Worm (Caenorhabditis elegans) whole organism, L3 larva: ENCODE measurements around the gene F56D2.8.

Experiments
- R02D3.7 ChIP-seq: fragments of 150-350 bp; optimal IDR thresholded peaks from 2 replicates; lab custom pipeline; 2014; ENCODE audit warnings: missing biosample characterization, missing genetic modification characterization
- ZK546.5 ChIP-seq: sonication (generic microtip); optimal IDR thresholded peaks from 2 replicates; lab custom pipeline; 2017; ENCODE audit warnings: missing biosample characterization, missing genetic modification characterization
- aly-2 ChIP-seq: fragments of 150-350 bp; optimal IDR thresholded peaks from 2 replicates; lab custom pipeline; 2014; ENCODE audit warnings: missing biosample characterization, missing genetic modification characterization
- ama-1 ChIP-seq: fragments of 150-350 bp; optimal IDR thresholded peaks from 2 replicates; lab custom pipeline; 2018
- ceh-16 ChIP-seq: sonication (generic microtip); optimal IDR thresholded peaks from 2 replicates; lab custom pipeline; 2017; ENCODE audit warnings: missing biosample characterization, missing genetic modification characterization
- ceh-28 ChIP-seq: fragments of 150-350 bp; optimal IDR thresholded peaks from 2 replicates; lab custom pipeline; 2014; ENCODE audit warnings: missing biosample characterization, missing genetic modification reagents, missing genetic modification characterization
- ceh-82 ChIP-seq: fragments of 150-350 bp; optimal IDR thresholded peaks from 2 replicates; lab custom pipeline; 2014; ENCODE audit warnings: missing biosample characterization, missing genetic modification characterization
- ceh-9 ChIP-seq: sonication (generic microtip); optimal IDR thresholded peaks from 2 replicates; lab custom pipeline; 2018; ENCODE audit warnings: missing biosample characterization, missing genetic modification characterization
- daf-12 ChIP-seq: fragments of 150-350 bp; optimal IDR thresholded peaks from 2 replicates; lab custom pipeline; 2014; ENCODE audit warnings: missing biosample characterization, missing genetic modification reagents, missing genetic modification characterization
- egl-27 ChIP-seq: sonication (generic microtip); optimal IDR thresholded peaks from 4 replicates; lab custom pipeline; 2017; ENCODE audit warnings: missing biosample characterization, missing genetic modification reagents, missing genetic modification characterization
- egl-5 ChIP-seq: fragments of 150-350 bp; optimal IDR thresholded peaks from 2 replicates; lab custom pipeline; 2017; ENCODE audit warnings: missing biosample characterization, missing genetic modification reagents, missing genetic modification characterization, inconsistent platforms
- elt-1 ChIP-seq: fragments of 150-350 bp; optimal IDR thresholded peaks from 2 replicates; lab custom pipeline; 2014; ENCODE audit warnings: missing biosample characterization, missing genetic modification characterization
- elt-2 ChIP-seq: sonication (generic microtip); optimal IDR thresholded peaks from 2 replicates; lab custom pipeline; 2016; ENCODE audit warnings: missing genetic modification reagents, mild to moderate bottlenecking, missing genetic modification characterization, missing compliant biosample characterization
- elt-3 ChIP-seq, 3 experiments: fragments of 150-350 bp in 1 of 3; sonication (generic microtip) in 2 of 3; optimal IDR thresholded peaks; 2 replicates in 2 of 3; 4 replicates in 1 of 3; lab custom pipeline; 2014 to 2017; ENCODE audit warnings: missing biosample characterization in 3 of 3, missing genetic modification characterization in 3 of 3
- eor-1 ChIP-seq, 2 experiments: fragments of 150-350 bp; optimal IDR thresholded peaks; 2 replicates each; lab custom pipeline; 2014 to 2018; ENCODE audit warnings: missing biosample characterization in 2 of 2, missing genetic modification characterization in 2 of 2
- fkh-10 ChIP-seq: sonication (generic microtip); optimal IDR thresholded peaks from 2 replicates; lab custom pipeline; 2017; ENCODE audit warnings: missing biosample characterization, missing genetic modification reagents, missing genetic modification characterization
- fkh-2 ChIP-seq: fragments of 150-350 bp; optimal IDR thresholded peaks from 2 replicates; lab custom pipeline; 2014; ENCODE audit warnings: missing biosample characterization, missing genetic modification reagents, missing genetic modification characterization
- fos-1 ChIP-seq: fragments of 150-350 bp; optimal IDR thresholded peaks from 2 replicates; lab custom pipeline; 2014; ENCODE audit warnings: missing biosample characterization, missing genetic modification characterization
- hmg-11 ChIP-seq: sonication (generic microtip); optimal IDR thresholded peaks from 2 replicates; lab custom pipeline; 2016; ENCODE audit warnings: missing genetic modification characterization, missing compliant biosample characterization
- jun-1 ChIP-seq: fragments of 150-350 bp; optimal IDR thresholded peaks from 2 replicates; lab custom pipeline; 2014; ENCODE audit warnings: missing biosample characterization, missing genetic modification reagents, missing genetic modification characterization
- lin-15B ChIP-seq: fragments of 150-350 bp; optimal IDR thresholded peaks from 2 replicates; lab custom pipeline; 2014; ENCODE audit warnings: missing biosample characterization, missing genetic modification characterization
- lin-39 ChIP-seq: fragments of 150-350 bp; optimal IDR thresholded peaks from 2 replicates; lab custom pipeline; 2018; ENCODE audit warnings: missing biosample characterization, missing genetic modification reagents, missing genetic modification characterization
- lsy-12 ChIP-seq: sonication (generic microtip); optimal IDR thresholded peaks from 2 replicates; lab custom pipeline; 2016; ENCODE audit warnings: mild to moderate bottlenecking, missing genetic modification characterization, missing compliant biosample characterization
- mdl-1 ChIP-seq: fragments of 150-350 bp; optimal IDR thresholded peaks from 2 replicates; lab custom pipeline; 2014; ENCODE audit warnings: missing biosample characterization, missing genetic modification characterization
- mml-1 ChIP-seq: fragments of 150-350 bp; sonication (generic microtip); optimal IDR thresholded peaks from 3 replicates; lab custom pipeline; 2014; ENCODE audit warnings: missing biosample characterization, missing genetic modification characterization
- nfya-1 ChIP-seq: sonication (generic microtip); optimal IDR thresholded peaks from 2 replicates; lab custom pipeline; 2017; ENCODE audit warnings: missing genetic modification characterization, mild to moderate bottlenecking, missing compliant biosample characterization, antibody characterized with exemption, moderate library complexity; ENCODE audit not compliant: insufficient read depth
- nhr-11 ChIP-seq: fragments of 150-350 bp; optimal IDR thresholded peaks from 2 replicates; lab custom pipeline; 2014; ENCODE audit warnings: missing biosample characterization, missing genetic modification characterization
- nhr-12 ChIP-seq: fragments of 150-350 bp; optimal IDR thresholded peaks from 2 replicates; lab custom pipeline; 2014; ENCODE audit warnings: missing biosample characterization, missing genetic modification characterization
- nhr-23 ChIP-seq: fragments of 150-350 bp; optimal IDR thresholded peaks from 2 replicates; lab custom pipeline; 2014; ENCODE audit warnings: missing biosample characterization, missing genetic modification reagents, missing genetic modification characterization
- nhr-237 ChIP-seq: fragments of 150-350 bp; optimal IDR thresholded peaks from 2 replicates; lab custom pipeline; 2014; ENCODE audit warnings: missing biosample characterization, missing genetic modification characterization
- nhr-25 ChIP-seq: sonication (generic microtip); optimal IDR thresholded peaks from 2 replicates; lab custom pipeline; 2017; ENCODE audit warnings: missing biosample characterization, missing genetic modification characterization
- nhr-28 ChIP-seq: fragments of 150-350 bp; optimal IDR thresholded peaks from 2 replicates; lab custom pipeline; 2014; ENCODE audit warnings: missing biosample characterization, missing genetic modification characterization
- nhr-43 ChIP-seq: sonication (generic microtip); optimal IDR thresholded peaks from 2 replicates; lab custom pipeline; 2016; ENCODE audit warnings: mild to moderate bottlenecking, missing genetic modification characterization, missing compliant biosample characterization; ENCODE audit not compliant: poor library complexity, severe bottlenecking
- nhr-67 ChIP-seq: fragments of 150-350 bp; optimal IDR thresholded peaks from 2 replicates; lab custom pipeline; 2014; ENCODE audit warnings: missing biosample characterization, missing genetic modification characterization
- nhr-76 ChIP-seq: fragments of 150-350 bp; sonication (generic microtip); optimal IDR thresholded peaks from 5 replicates; lab custom pipeline; 2014; ENCODE audit warnings: missing biosample characterization, missing genetic modification characterization
- nhr-77 ChIP-seq: fragments of 150-350 bp; optimal IDR thresholded peaks from 2 replicates; lab custom pipeline; 2014; ENCODE audit warnings: missing biosample characterization, missing genetic modification characterization
- pha-4 ChIP-seq: fragments of 150-350 bp; optimal IDR thresholded peaks from 2 replicates; lab custom pipeline; 2014; ENCODE audit warnings: missing biosample characterization, missing genetic modification reagents, missing genetic modification characterization
- pqm-1 ChIP-seq: fragments of 150-350 bp; optimal IDR thresholded peaks from 2 replicates; lab custom pipeline; 2017; ENCODE audit warnings: missing biosample characterization, missing genetic modification characterization, inconsistent platforms
- sea-2 ChIP-seq: fragments of 150-350 bp; sonication (generic microtip); optimal IDR thresholded peaks from 4 replicates; lab custom pipeline; 2014; ENCODE audit warnings: missing biosample characterization, missing genetic modification reagents, missing genetic modification characterization
- skn-1 ChIP-seq: fragments of 150-350 bp; optimal IDR thresholded peaks from 2 replicates; lab custom pipeline; 2014; ENCODE audit warnings: missing biosample characterization, missing genetic modification characterization
- snpc-4 ChIP-seq: fragments of 150-350 bp; optimal IDR thresholded peaks from 2 replicates; lab custom pipeline; 2014; ENCODE audit warnings: missing biosample characterization, missing genetic modification characterization
- tbx-2 ChIP-seq: sonication (generic microtip); optimal IDR thresholded peaks from 2 replicates; lab custom pipeline; 2016; ENCODE audit warnings: mild to moderate bottlenecking, missing genetic modification characterization, missing compliant biosample characterization
- unc-39 ChIP-seq: sonication (generic microtip); optimal IDR thresholded peaks from 4 replicates; lab custom pipeline; 2017; ENCODE audit warnings: missing biosample characterization, missing genetic modification characterization
- unc-62 ChIP-seq: fragments of 150-350 bp; sonication (generic microtip); optimal IDR thresholded peaks from 4 replicates; lab custom pipeline; 2014; ENCODE audit warnings: missing biosample characterization, missing genetic modification reagents, missing genetic modification characterization
- zag-1 ChIP-seq: fragments of 150-350 bp; optimal IDR thresholded peaks from 2 replicates; lab custom pipeline; 2014; ENCODE audit warnings: missing biosample characterization, missing genetic modification characterization
- ztf-11 ChIP-seq: fragments of 150-350 bp; optimal IDR thresholded peaks from 2 replicates; lab custom pipeline; 2014; ENCODE audit warnings: missing biosample characterization, missing genetic modification characterization
- ztf-4 ChIP-seq: fragments of 150-350 bp; optimal IDR thresholded peaks from 2 replicates; lab custom pipeline; 2014; ENCODE audit warnings: missing biosample characterization, missing genetic modification characterization

Gene F56D2.8

DNA sequence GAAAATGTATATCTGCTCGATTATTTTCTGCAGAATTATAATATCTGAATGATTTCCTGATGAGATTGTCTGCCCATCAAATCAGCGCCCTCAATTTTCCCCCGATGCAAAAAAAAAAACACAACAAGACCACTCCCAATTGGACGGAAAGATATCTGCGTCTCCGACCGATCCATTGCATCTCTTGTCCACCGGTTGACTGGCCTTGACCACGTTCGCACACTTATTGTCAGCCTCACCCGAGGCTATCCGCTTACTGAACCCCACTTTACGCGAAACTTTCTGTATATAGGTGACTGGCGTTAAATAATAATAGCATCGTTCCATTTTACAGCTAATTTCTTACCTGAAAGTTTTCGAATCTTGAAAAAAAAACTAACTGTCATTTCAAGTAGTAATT, 11.7 kb upstream of the F56D2.8 start:
- TF ChIP-seq nhr-25 (tag; lab: Kevin White, UChicago) (peak; percentile 84), pha-4 (no peak), ama-1 (lab: Kevin White, UChicago) (peak; percentile 47), nfya-1 (tag; lab: Kevin White, UChicago) (peak; percentile 51), nhr-23 (tag; lab: Kevin White, UChicago) (peak; percentile 33), eor-1 (tag; optimal IDR thresholded peaks at IDR 0.05; lab: Kevin White, UChicago) (no peak)

DNA sequence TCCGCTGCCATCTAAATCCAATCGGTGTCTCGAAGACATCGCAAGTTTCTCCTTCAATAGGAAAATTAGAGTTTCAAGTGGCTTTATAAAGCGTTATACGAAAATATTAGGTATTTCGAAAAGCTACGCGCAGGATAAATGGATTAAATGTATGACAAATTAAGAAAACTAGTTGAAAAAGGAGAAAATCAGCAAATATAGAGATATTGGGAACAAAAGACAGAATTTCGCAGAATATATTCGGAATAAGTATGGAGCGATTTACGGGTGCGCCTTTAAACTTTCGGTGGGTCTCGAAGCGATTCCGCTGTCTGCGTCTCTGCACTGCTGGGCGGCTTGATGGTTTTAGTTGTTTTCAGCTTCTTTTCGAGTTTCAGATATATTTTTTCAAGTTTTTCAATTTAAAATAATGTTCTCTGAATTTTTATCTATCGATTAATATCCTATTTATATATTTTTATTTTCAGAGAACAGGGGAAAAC, 9.0 kb upstream of the F56D2.8 start, which contains the start of the genes ddx-15 and ucr-1:
TSS of gene ddx-15 (minus strand) at position 51 of the 482 bp plus-strand sequence.
TSS of gene ucr-1 (plus strand) at position 468 of the 482 bp plus-strand sequence.
- TF ChIP-seq nhr-28 (no peak), elt-2 (tag; lab: Kevin White, UChicago) (peak; percentile 28), lsy-12 (tag; lab: Kevin White, UChicago) (no peak), ama-1 (lab: Kevin White, UChicago) (no peak), pha-4 (peak; percentile 85), jun-1 (tag; lab: Kevin White, UChicago) (no peak), ceh-16 (tag; lab: Kevin White, UChicago) (no peak), ZK546.5 (tag; lab: Kevin White, UChicago) (no peak), fos-1 (tag; lab: Kevin White, UChicago) (no peak), aly-2 (tag; lab: Kevin White, UChicago) (no peak), tbx-2 (tag; lab: Kevin White, UChicago) (no peak), nhr-77 (no peak), nhr-25 (tag; lab: Kevin White, UChicago) (peak; percentile 56), unc-62 (GFP tag; lab: Kevin White, UChicago) (no peak), sea-2 (no peak), R02D3.7 (tag; lab: Kevin White, UChicago) (peak; percentile 88), ceh-9 (tag; lab: Kevin White, UChicago) (no peak), skn-1 (no peak), mdl-1 (no peak), daf-12 (tag; lab: Kevin White, UChicago) (no peak), lin-15B (tag; lab: Kevin White, UChicago) (peak; percentile 89), ztf-11 (tag; lab: Kevin White, UChicago) (no peak), snpc-4 (tag; lab: Kevin White, UChicago) (peak; percentile 67), hmg-11 (tag; lab: Kevin White, UChicago) (peak; percentile 20), nhr-12 (tag; lab: Kevin White, UChicago) (no peak), fkh-2 (no peak), pqm-1 (tag; lab: Kevin White, UChicago) (peak; percentile 64), nhr-23 (tag; lab: Kevin White, UChicago) (peak; percentile 67), eor-1 (tag; optimal IDR thresholded peaks at IDR 0.05; lab: Kevin White, UChicago) (no peak), nhr-76 (tag; lab: Kevin White, UChicago) (no peak), egl-5 (tag; lab: Kevin White, UChicago) (peak; percentile 24), nhr-237 (tag; lab: Kevin White, UChicago) (no peak), nhr-11 (tag; lab: Kevin White, UChicago) (no peak), nhr-67 (tag; lab: Kevin White, UChicago) (no peak), nhr-43 (tag; lab: Kevin White, UChicago) (no peak), elt-1 (tag; lab: Kevin White, UChicago) (no peak), unc-39 (tag; lab: Kevin White, UChicago) (no peak), lin-39 (tag; lab: Kevin White, UChicago) (peak; percentile 96), egl-27 (tag; lab: Kevin White, UChicago) (no peak), zag-1 (tag; lab: Kevin White, UChicago) (no peak), ztf-4 (tag; lab: Kevin White, UChicago) (no peak), elt-3 (tag; optimal IDR thresholded peaks at IDR 0.05; lab: Kevin White, UChicago) (no peak), fkh-10 (GFP tag; lab: Kevin White, UChicago) (no peak), nfya-1 (tag; lab: Kevin White, UChicago) (peak; percentile 80), mml-1 (tag; lab: Kevin White, UChicago) (no peak), ceh-28 (tag; lab: Kevin White, UChicago) (no peak), ceh-82 (no peak)
